Fruit fly (Drosophila melanogaster): Measurements from ENCODE around the gene KP78a.

The KP78a gene

dm6 chr3R:11351280-11351679 lies 1.7 kb downstream of the KP78a start:
- TF ChIP-seq CTCF (optimal IDR thresholded peaks at IDR 0.05) = no peak
- no peak for TF ChIP-seq CG8478 (optimal IDR thresholded peaks at IDR 0.05)

- TF ChIP-seq CG8478 (optimal IDR thresholded peaks at IDR 0.05) (no peak), CTCF (optimal IDR thresholded peaks at IDR 0.05) (no peak)
Observed at dm6 chr3R:11350741-11351140, 2.2 kb downstream of the KP78a start.

dm6 chr3R:11344901-11345300 lies 8.0 kb downstream of the KP78a start:
- TF ChIP-seq CG8478 (optimal IDR thresholded peaks at IDR 0.05) (no peak), CTCF (optimal IDR thresholded peaks at IDR 0.05) (peak; percentile 34 to 48)

- TF ChIP-seq CG8478 (optimal IDR thresholded peaks at IDR 0.05) (no peak), CTCF (optimal IDR thresholded peaks at IDR 0.05) (peak; percentile 35 to 42)
Observed at dm6 chr3R:11343966-11344365, 9.0 kb downstream of the KP78a start.

dm6 chr3R:11343450-11343849 lies 9.5 kb downstream of the KP78a start:
- TF ChIP-seq CTCF (optimal IDR thresholded peaks at IDR 0.05) (no peak), CG8478 (optimal IDR thresholded peaks at IDR 0.05) (no peak)

dm6 chr3R:11338287-11338686 lies 14.6 kb downstream of the KP78a start:
- no peak for TF ChIP-seq CTCF (optimal IDR thresholded peaks at IDR 0.05)
- TF ChIP-seq CG8478 (optimal IDR thresholded peaks at IDR 0.05) = no peak

- no peak for TF ChIP-seq CTCF (optimal IDR thresholded peaks at IDR 0.05)
- TF ChIP-seq CG8478 (optimal IDR thresholded peaks at IDR 0.05) = no peak
Observed at dm6 chr3R:11337109-11337508, 15.8 kb downstream of the KP78a start.

dm6 chr3R:11335794-11336193 lies 17.1 kb downstream of the KP78a start:
- no peak for TF ChIP-seq CTCF (optimal IDR thresholded peaks at IDR 0.05)
- TF ChIP-seq CG8478 (optimal IDR thresholded peaks at IDR 0.05) = no peak

- TF ChIP-seq CTCF (optimal IDR thresholded peaks at IDR 0.05) (no peak), CG8478 (optimal IDR thresholded peaks at IDR 0.05) (no peak)
Observed at dm6 chr3R:11334272-11334874, 18.6 kb downstream of the KP78a start.

- no peak for TF ChIP-seq CTCF (optimal IDR thresholded peaks at IDR 0.05)
- TF ChIP-seq CG8478 (optimal IDR thresholded peaks at IDR 0.05) = no peak
Observed at dm6 chr3R:11330713-11331112, 22.2 kb downstream of the KP78a start.

dm6 chr3R:11328180-11328579 lies 24.8 kb downstream of the KP78a start, which contains the start of gene pros:
Gene pros, plus strand, starts transcription at chr3R:11328480.
- TF ChIP-seq CTCF (optimal IDR thresholded peaks at IDR 0.05) (no peak), CG8478 (optimal IDR thresholded peaks at IDR 0.05) (no peak)

dm6 chr3R:11316667-11317066 lies 36.3 kb downstream of the KP78a start:
- TF ChIP-seq CTCF (optimal IDR thresholded peaks at IDR 0.05) (no peak), CG8478 (optimal IDR thresholded peaks at IDR 0.05) (no peak)

dm6 chr3R:11312292-11312691 lies 40.6 kb downstream of the KP78a start:
- TF ChIP-seq CTCF (optimal IDR thresholded peaks at IDR 0.05) (peak; percentile 90), CG8478 (optimal IDR thresholded peaks at IDR 0.05) (no peak)

dm6 chr3R:11310669-11311068 lies 42.3 kb downstream of the KP78a start:
- TF ChIP-seq CG8478 (optimal IDR thresholded peaks at IDR 0.05) (no peak), CTCF (optimal IDR thresholded peaks at IDR 0.05) (no peak)

dm6 chr3R:11305917-11306316 lies 47.0 kb downstream of the KP78a start:
- TF ChIP-seq CG8478 (optimal IDR thresholded peaks at IDR 0.05) (no peak), CTCF (optimal IDR thresholded peaks at IDR 0.05) (no peak)

- TF ChIP-seq CG8478 (optimal IDR thresholded peaks at IDR 0.05) (no peak), CTCF (optimal IDR thresholded peaks at IDR 0.05) (peak in 1 of 2 experiments; percentile 1)
Observed at dm6 chr3R:11302936-11303335, 50.0 kb downstream of the KP78a start.
